Worm (Caenorhabditis elegans) whole organism, midembryonic: Measurements from ENCODE around the gene ZK1058.3.

ENCODE experiments used
- T22C8.4 ChIP-seq: fragments of 200-800 bp; sonication (Bioruptor generic); IDR thresholded peaks from 2 replicates; pipeline ENCODE4 v1.3.6; 2022; ENCODE audit warnings: missing genetic modification characterization, missing compliant biosample characterization
- cog-1 ChIP-seq: sonication (generic microtip); optimal IDR thresholded peaks from 2 replicates; lab custom pipeline; 2016; ENCODE audit warnings: missing genetic modification characterization, missing compliant biosample characterization
- flt-1 ChIP-seq: fragments of 200-800 bp; sonication (Bioruptor generic); IDR thresholded peaks from 2 replicates; pipeline ENCODE4 v1.3.6; 2022; ENCODE audit warnings: missing genetic modification characterization, missing compliant biosample characterization
- klf-2 ChIP-seq: fragments of 200-800 bp; sonication (Bioruptor generic); conservative IDR thresholded peaks from 2 replicates; pipeline ENCODE4 v1.3.6; 2022; ENCODE audit warnings: missing genetic modification reagents, missing genetic modification characterization, missing compliant biosample characterization
- med-1 ChIP-seq: sonication (generic microtip); optimal IDR thresholded peaks from 2 replicates; lab custom pipeline; 2017; ENCODE audit warnings: missing genetic modification characterization, mild to moderate bottlenecking, missing compliant biosample characterization, antibody characterized with exemption, missing genetic modification reagents; ENCODE audit not compliant: insufficient read depth
- ref-1 ChIP-seq: fragments of 200-800 bp; sonication (Bioruptor generic); conservative IDR thresholded peaks from 2 replicates; pipeline ENCODE4 v1.3.6; 2022; ENCODE audit warnings: missing genetic modification reagents, missing genetic modification characterization, missing compliant biosample characterization
- tab-1 ChIP-seq: fragments of 200-800 bp; sonication (Bioruptor generic); IDR thresholded peaks from 2 replicates; pipeline ENCODE4 v1.3.6; 2022; ENCODE audit warnings: missing genetic modification characterization, missing compliant biosample characterization
- ztf-23 ChIP-seq: fragments of 200-800 bp; sonication (Bioruptor generic); IDR thresholded peaks from 2 replicates; pipeline ENCODE4 v1.3.6; 2022; ENCODE audit warnings: missing genetic modification reagents, missing genetic modification characterization, missing compliant biosample characterization
- ztf-29 ChIP-seq: fragments of 200-800 bp; sonication (Bioruptor generic); IDR thresholded peaks from 2 replicates; pipeline ENCODE4 v1.3.6; 2022; ENCODE audit warnings: missing genetic modification reagents, missing genetic modification characterization, missing compliant biosample characterization

The ZK1058.3 gene

ce11 chrIII:3954828-3955227, 36.2 kb downstream of the ZK1058.3 start:
- TF ChIP-seq T22C8.4 (GFP tag; lab: Robert Waterston, UW): no peak
- TF ChIP-seq ztf-23 (GFP tag; lab: Robert Waterston, UW): no peak
- no peak for TF ChIP-seq ref-1 (GFP tag; lab: Robert Waterston, UW)
- TF ChIP-seq tab-1 (GFP tag; lab: Robert Waterston, UW): no peak
- no peak for TF ChIP-seq klf-2 (GFP tag; lab: Robert Waterston, UW)
- TF ChIP-seq flt-1 (GFP tag; lab: Robert Waterston, UW): no peak
- no peak for TF ChIP-seq ztf-29 (GFP tag; lab: Robert Waterston, UW)
- TF ChIP-seq cog-1: no peak
- TF ChIP-seq med-1 (GFP tag; lab: Kevin White, UChicago): no peak

- TF ChIP-seq ztf-23 (GFP tag; lab: Robert Waterston, UW) (no peak), cog-1 (no peak), ztf-29 (GFP tag; lab: Robert Waterston, UW) (no peak), klf-2 (GFP tag; lab: Robert Waterston, UW) (no peak), flt-1 (GFP tag; lab: Robert Waterston, UW) (no peak), ref-1 (GFP tag; lab: Robert Waterston, UW) (no peak), T22C8.4 (GFP tag; lab: Robert Waterston, UW) (no peak), tab-1 (GFP tag; lab: Robert Waterston, UW) (no peak), med-1 (GFP tag; lab: Kevin White, UChicago) (no peak)
These were observed 37.0 kb downstream of the ZK1058.3 start for ce11 chrIII:3955674-3956073.

- TF ChIP-seq ztf-23 (GFP tag; lab: Robert Waterston, UW) (no peak), ref-1 (GFP tag; lab: Robert Waterston, UW) (no peak), tab-1 (GFP tag; lab: Robert Waterston, UW) (no peak), ztf-29 (GFP tag; lab: Robert Waterston, UW) (no peak)
These were observed 37.6 kb downstream of the ZK1058.3 start, which contains the start of gene F37A8.5 for ce11 chrIII:3956293-3956692. F37A8.5 (plus strand) TSS chrIII:3956624.

- TF ChIP-seq klf-2 (GFP tag; lab: Robert Waterston, UW) (no peak), T22C8.4 (GFP tag; lab: Robert Waterston, UW) (no peak), ztf-23 (GFP tag; lab: Robert Waterston, UW) (no peak), cog-1 (no peak), med-1 (GFP tag; lab: Kevin White, UChicago) (no peak), ref-1 (GFP tag; lab: Robert Waterston, UW) (no peak), ztf-29 (GFP tag; lab: Robert Waterston, UW) (no peak), tab-1 (GFP tag; lab: Robert Waterston, UW) (no peak), flt-1 (GFP tag; lab: Robert Waterston, UW) (no peak)
These were observed 38.6 kb downstream of the ZK1058.3 start for ce11 chrIII:3957119-3957739.

- no peak for TF ChIP-seq tab-1 (GFP tag; lab: Robert Waterston, UW)
- TF ChIP-seq T22C8.4 (GFP tag; lab: Robert Waterston, UW): no peak
- no peak for TF ChIP-seq flt-1 (GFP tag; lab: Robert Waterston, UW)
- no peak for TF ChIP-seq klf-2 (GFP tag; lab: Robert Waterston, UW)
- TF ChIP-seq med-1 (GFP tag; lab: Kevin White, UChicago): no peak
- no peak for TF ChIP-seq ztf-23 (GFP tag; lab: Robert Waterston, UW)
- TF ChIP-seq cog-1: no peak
- TF ChIP-seq ref-1 (GFP tag; lab: Robert Waterston, UW): no peak
- TF ChIP-seq ztf-29 (GFP tag; lab: Robert Waterston, UW): no peak
These were observed 39.2 kb downstream of the ZK1058.3 start for ce11 chrIII:3957850-3958249.

ce11 chrIII:3959206-3959605, 40.5 kb downstream of the ZK1058.3 start:
- TF ChIP-seq T22C8.4 (GFP tag; lab: Robert Waterston, UW): no peak
- no peak for TF ChIP-seq med-1 (GFP tag; lab: Kevin White, UChicago)
- no peak for TF ChIP-seq ref-1 (GFP tag; lab: Robert Waterston, UW)
- no peak for TF ChIP-seq tab-1 (GFP tag; lab: Robert Waterston, UW)
- no peak for TF ChIP-seq klf-2 (GFP tag; lab: Robert Waterston, UW)
- TF ChIP-seq flt-1 (GFP tag; lab: Robert Waterston, UW): no peak
- no peak for TF ChIP-seq ztf-23 (GFP tag; lab: Robert Waterston, UW)
- TF ChIP-seq cog-1: no peak
- TF ChIP-seq ztf-29 (GFP tag; lab: Robert Waterston, UW): no peak

ce11 chrIII:3959987-3960386, 41.3 kb downstream of the ZK1058.3 start, which contains the start of gene R10E9.3:
R10E9.3 (plus strand) TSS chrIII:3960221.
- TF ChIP-seq T22C8.4 (GFP tag; lab: Robert Waterston, UW) (no peak), med-1 (GFP tag; lab: Kevin White, UChicago) (no peak), flt-1 (GFP tag; lab: Robert Waterston, UW) (no peak), ztf-29 (GFP tag; lab: Robert Waterston, UW) (no peak), cog-1 (no peak), klf-2 (GFP tag; lab: Robert Waterston, UW) (no peak), ztf-23 (GFP tag; lab: Robert Waterston, UW) (no peak), tab-1 (GFP tag; lab: Robert Waterston, UW) (no peak), ref-1 (GFP tag; lab: Robert Waterston, UW) (no peak)

ce11 chrIII:3964237-3964636, 45.6 kb downstream of the ZK1058.3 start, which contains the start of gene R10E9.2:
R10E9.2 (minus strand) TSS chrIII:3964337.
- TF ChIP-seq tab-1 (GFP tag; lab: Robert Waterston, UW): no peak
- no peak for TF ChIP-seq T22C8.4 (GFP tag; lab: Robert Waterston, UW)
- no peak for TF ChIP-seq cog-1

ce11 chrIII:3966143-3966542, 47.5 kb downstream of the ZK1058.3 start:
- TF ChIP-seq ztf-29 (GFP tag; lab: Robert Waterston, UW) (no peak), T22C8.4 (GFP tag; lab: Robert Waterston, UW) (no peak), tab-1 (GFP tag; lab: Robert Waterston, UW) (no peak), ref-1 (GFP tag; lab: Robert Waterston, UW) (no peak), cog-1 (no peak), ztf-23 (GFP tag; lab: Robert Waterston, UW) (no peak), med-1 (GFP tag; lab: Kevin White, UChicago) (no peak), klf-2 (GFP tag; lab: Robert Waterston, UW) (no peak), flt-1 (GFP tag; lab: Robert Waterston, UW) (no peak)
